Worm (Caenorhabditis elegans) whole organism, young adult: ENCODE data around the gene nhr-105.

ENCODE experiments used
- B0019.2 ChIP-seq: fragments of 200-800 bp; sonication (Bioruptor generic); conservative IDR thresholded peaks from 2 replicates; pipeline ENCODE4 v1.3.6; 2022; ENCODE audit warnings: missing genetic modification reagents, missing genetic modification characterization, missing compliant biosample characterization
- B0261.1 ChIP-seq: sonication (generic microtip); optimal IDR thresholded peaks from 2 replicates; lab custom pipeline; 2016; ENCODE audit warnings: mild to moderate bottlenecking, missing genetic modification characterization, moderate library complexity, missing compliant biosample characterization
- F10E7.11 ChIP-seq: sonication (generic microtip); optimal IDR thresholded peaks from 2 replicates; lab custom pipeline; 2017; ENCODE audit warnings: mild to moderate bottlenecking, missing genetic modification characterization, moderate library complexity, missing compliant biosample characterization
- F39B2.1 ChIP-seq: fragments of 200-800 bp; sonication (Bioruptor generic); IDR thresholded peaks from 2 replicates; pipeline ENCODE4 v1.3.6; 2022; ENCODE audit warnings: missing genetic modification reagents, missing genetic modification characterization, missing compliant biosample characterization
- F57C9.4 ChIP-seq: sonication (generic microtip); optimal IDR thresholded peaks from 2 replicates; lab custom pipeline; 2017; ENCODE audit warnings: mild to moderate bottlenecking, missing genetic modification characterization, missing compliant biosample characterization
- ZK185.1 ChIP-seq: sonication (generic microtip); optimal IDR thresholded peaks from 2 replicates; lab custom pipeline; 2016; ENCODE audit warnings: mild to moderate bottlenecking, missing genetic modification characterization, missing compliant biosample characterization; ENCODE audit not compliant: poor library complexity, severe bottlenecking
- ama-1 ChIP-seq, 3 experiments: fragments of 150-350 bp in 1 of 3; sonication (generic microtip) in 2 of 3; optimal IDR thresholded peaks; 2 replicates each; lab custom pipeline; 2014 to 2018; ENCODE audit warnings: missing biosample characterization in 2 of 3, missing genetic modification characterization in 2 of 3, missing genetic modification reagents in 2 of 3
- aptf-3 ChIP-seq: fragments of 200-800 bp; sonication (Bioruptor generic); IDR thresholded peaks from 2 replicates; pipeline ENCODE4 v1.3.6; 2022; ENCODE audit warnings: missing genetic modification characterization, missing compliant biosample characterization
- ccch-3 ChIP-seq: fragments of 200-800 bp; sonication (Bioruptor generic); optimal IDR thresholded peaks from 2 replicates; lab custom pipeline; 2018; ENCODE audit warnings: mild to moderate bottlenecking, missing genetic modification characterization, missing compliant biosample characterization
- dox-1 ChIP-seq: fragments of 200-800 bp; sonication (Bioruptor generic); IDR thresholded peaks from 2 replicates; pipeline ENCODE4 v1.3.6; 2022; ENCODE audit warnings: missing genetic modification reagents, missing genetic modification characterization, missing compliant biosample characterization
- dpff-1 ChIP-seq: sonication (generic microtip); optimal IDR thresholded peaks from 2 replicates; lab custom pipeline; 2017; ENCODE audit warnings: mild to moderate bottlenecking, missing genetic modification characterization, missing compliant biosample characterization
- egl-44 ChIP-seq: fragments of 200-800 bp; sonication (Bioruptor generic); IDR thresholded peaks from 2 replicates; pipeline ENCODE4 v1.3.6; 2022; ENCODE audit warnings: missing genetic modification reagents, missing genetic modification characterization, missing compliant biosample characterization
- hmg-20 ChIP-seq: fragments of 200-800 bp; sonication (Bioruptor generic); IDR thresholded peaks from 2 replicates; pipeline ENCODE4 v1.3.6; 2022; ENCODE audit warnings: missing genetic modification reagents, missing genetic modification characterization, missing compliant biosample characterization
- hrde-1 ChIP-seq: sonication (generic microtip); optimal IDR thresholded peaks from 2 replicates; lab custom pipeline; 2016; ENCODE audit warnings: missing genetic modification characterization, mild to moderate bottlenecking, missing compliant biosample characterization, moderate library complexity, missing genotype, missing genetic modification reagents, borderline replicate concordance
- hsf-1 ChIP-seq: fragments of 200-800 bp; sonication (Bioruptor generic); IDR thresholded peaks from 2 replicates; pipeline ENCODE4 v1.3.6; 2022; ENCODE audit warnings: missing genetic modification reagents, missing genetic modification characterization, missing compliant biosample characterization
- let-526 ChIP-seq: fragments of 200-800 bp; sonication (Bioruptor generic); IDR thresholded peaks from 2 replicates; pipeline ENCODE4 v1.3.6; 2022; ENCODE audit warnings: missing genetic modification reagents, missing genetic modification characterization, missing compliant biosample characterization
- lin-35 ChIP-seq, 3 experiments: fragments of 150-350 bp in 2 of 3; sonication (generic microtip) in 1 of 3; optimal IDR thresholded peaks; 2 replicates each; lab custom pipeline; 2014 to 2018; ENCODE audit warnings: missing biosample characterization in 3 of 3, missing genetic modification characterization in 3 of 3, missing genetic modification reagents in 3 of 3
- lin-54 ChIP-seq: fragments of 200-800 bp; sonication (Bioruptor generic); optimal IDR thresholded peaks from 2 replicates; lab custom pipeline; 2018; ENCODE audit warnings: mild to moderate bottlenecking, missing genetic modification characterization, missing compliant biosample characterization
- lir-1 ChIP-seq: fragments of 200-800 bp; sonication (Bioruptor generic); conservative IDR thresholded peaks from 2 replicates; pipeline ENCODE4 v1.3.6; 2022; ENCODE audit warnings: missing genetic modification reagents, missing genetic modification characterization, missing compliant biosample characterization
- lsy-27 ChIP-seq: sonication (generic microtip); optimal IDR thresholded peaks from 2 replicates; lab custom pipeline; 2017; ENCODE audit warnings: missing genetic modification characterization, mild to moderate bottlenecking, missing compliant biosample characterization, antibody characterized with exemption, missing genotype, borderline replicate concordance; ENCODE audit not compliant: insufficient read depth
- madf-3 ChIP-seq: fragments of 200-800 bp; sonication (Bioruptor generic); IDR thresholded peaks from 2 replicates; pipeline ENCODE4 v1.3.6; 2022; ENCODE audit warnings: missing genetic modification reagents, missing genetic modification characterization, missing compliant biosample characterization
- madf-8 ChIP-seq: fragments of 200-800 bp; sonication (Bioruptor generic); conservative IDR thresholded peaks from 2 replicates; pipeline ENCODE4 v1.3.6; 2022; ENCODE audit warnings: missing genetic modification reagents, missing genetic modification characterization, missing compliant biosample characterization
- nfyb-1 ChIP-seq: fragments of 200-800 bp; sonication (Bioruptor generic); IDR thresholded peaks from 2 replicates; pipeline ENCODE4 v1.3.6; 2022; ENCODE audit warnings: missing genetic modification reagents, missing genetic modification characterization, missing compliant biosample characterization
- nhr-80 ChIP-seq: sonication (generic microtip); optimal IDR thresholded peaks from 2 replicates; lab custom pipeline; 2016; ENCODE audit warnings: missing genetic modification characterization, missing compliant biosample characterization
- nhr-90 ChIP-seq: sonication (generic microtip); optimal IDR thresholded peaks from 2 replicates; lab custom pipeline; 2016; ENCODE audit warnings: missing genotype, mild to moderate bottlenecking, missing genetic modification characterization, missing compliant biosample characterization
- rpc-1 ChIP-seq, 2 experiments: fragments of 150-350 bp in 1 of 2; sonication (generic microtip) in 1 of 2; optimal IDR thresholded peaks; 2 replicates each; lab custom pipeline; 2014 to 2018; ENCODE audit warnings: missing biosample characterization in 1 of 2, missing genetic modification characterization in 1 of 2, missing genetic modification reagents in 1 of 2, missing genotype in 1 of 2
- sdz-38 ChIP-seq: sonication (generic microtip); optimal IDR thresholded peaks from 2 replicates; lab custom pipeline; 2016; ENCODE audit warnings: missing genotype, missing genetic modification characterization, missing compliant biosample characterization
- somi-1 ChIP-seq: fragments of 200-800 bp; sonication (Bioruptor generic); optimal IDR thresholded peaks from 2 replicates; lab custom pipeline; 2018; ENCODE audit warnings: mild to moderate bottlenecking, missing genetic modification characterization, missing compliant biosample characterization
- tlf-1 ChIP-seq: fragments of 200-800 bp; sonication (Bioruptor generic); optimal IDR thresholded peaks from 2 replicates; lab custom pipeline; 2018; ENCODE audit warnings: mild to moderate bottlenecking, missing genetic modification characterization, missing compliant biosample characterization
- xnd-1 ChIP-seq: sonication (generic microtip); optimal IDR thresholded peaks from 2 replicates; lab custom pipeline; 2016; ENCODE audit warnings: missing genotype, missing genetic modification reagents, missing genetic modification characterization, missing compliant biosample characterization
- zim-3 ChIP-seq: sonication (generic microtip); optimal IDR thresholded peaks from 2 replicates; lab custom pipeline; 2017; ENCODE audit warnings: mild to moderate bottlenecking, missing genetic modification characterization, moderate library complexity, missing compliant biosample characterization
- ztf-6 ChIP-seq: fragments of 200-800 bp; sonication (Bioruptor generic); IDR thresholded peaks from 2 replicates; pipeline ENCODE4 v1.3.6; 2022; ENCODE audit warnings: missing genetic modification reagents, missing genetic modification characterization, missing compliant biosample characterization

The nhr-105 gene

DNA sequence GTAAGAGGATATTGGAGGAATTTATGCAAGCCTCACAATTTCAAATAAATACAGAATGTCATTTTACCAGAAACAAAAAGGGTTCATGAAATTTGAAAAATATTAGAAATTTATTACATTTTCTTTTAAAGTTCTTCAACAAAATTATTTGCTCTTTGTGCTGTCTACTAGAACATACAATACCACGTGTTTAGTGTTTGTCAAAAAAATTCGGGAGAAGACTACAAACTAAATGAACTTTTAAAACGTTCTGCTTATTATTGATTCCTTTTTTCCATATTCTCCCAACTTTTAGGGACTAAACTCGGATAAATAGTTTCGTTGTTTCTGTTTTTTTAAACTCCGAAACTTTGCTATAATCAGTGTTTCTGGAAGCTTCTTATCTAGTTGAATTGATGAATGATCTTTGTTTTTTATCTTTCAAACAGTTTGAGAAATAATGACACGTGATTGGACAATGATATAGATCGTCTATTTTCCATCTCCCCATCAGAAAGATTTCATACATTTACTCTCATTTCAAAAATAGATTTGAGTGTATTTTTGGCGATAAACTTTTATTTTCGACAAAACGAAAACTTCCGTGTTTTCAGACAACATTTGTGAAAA, 1.2 kb upstream of the nhr-105 start (continued):
- TF ChIP-seq B0261.1 (tag; lab: Kevin White, UChicago) (no peak), xnd-1 (tag; lab: Kevin White, UChicago) (no peak), lsy-27 (tag; lab: Kevin White, UChicago) (no peak), somi-1 (GFP tag; lab: Kevin White, UChicago) (no peak), F57C9.4 (tag; lab: Kevin White, UChicago) (no peak), lir-1 (no peak), F10E7.11 (tag; lab: Kevin White, UChicago) (no peak)
- TF ChIP-seq, all 124 proteins: peak for 6

- TF ChIP-seq F57C9.4 (tag; lab: Kevin White, UChicago), result peak; percentile 27
- TF ChIP-seq zim-3 (tag; lab: Kevin White, UChicago), result peak; percentile 26
- TF ChIP-seq ama-1 (optimal IDR thresholded peaks at IDR 0.05; lab: Kevin White, UChicago), result peak; percentile 63
- TF ChIP-seq ama-1 (GFP tag; optimal IDR thresholded peaks at IDR 0.05; lab: Kevin White, UChicago), result no peak
- TF ChIP-seq hrde-1 (tag; lab: Kevin White, UChicago), result no peak
Measured at ce11 chrIV:7051515-7051914, 1.6 kb downstream of the nhr-105 start.

- TF ChIP-seq ZK185.1 (tag; lab: Kevin White, UChicago) (peak; percentile 15), ccch-3 (no peak), let-526 (GFP tag; lab: Robert Waterston, UW) (no peak), tlf-1 (GFP tag; lab: Kevin White, UChicago) (no peak), madf-8 (GFP tag; lab: Robert Waterston, UW) (no peak), hsf-1 (GFP tag; lab: Robert Waterston, UW) (no peak), nfyb-1 (GFP tag; lab: Robert Waterston, UW) (0 out of 2 replicates have a peak, but pooled peaks have one; percentile 7), ztf-6 (no peak), aptf-3 (GFP tag; lab: Robert Waterston, UW) (no peak), nhr-90 (tag; lab: Kevin White, UChicago) (no peak), madf-3 (GFP tag; lab: Robert Waterston, UW) (0 out of 2 replicates have a peak, but pooled peaks have one; percentile 52)
Measured at ce11 chrIV:7052135-7052534, 2.2 kb downstream of the nhr-105 start.

ce11 chrIV:7057677-7058076, 7.7 kb downstream of the nhr-105 start, which contains the start of gene srx-50:
srx-50 (plus strand) TSS chrIV:7057977.
- no peak for TF ChIP-seq B0019.2
- no peak for TF ChIP-seq madf-8 (GFP tag; lab: Robert Waterston, UW)
- no peak for TF ChIP-seq lsy-27 (tag; lab: Kevin White, UChicago)
- no peak for TF ChIP-seq dpff-1
- no peak for TF ChIP-seq sdz-38 (tag; lab: Kevin White, UChicago)
- TF ChIP-seq dox-1 (GFP tag; lab: Robert Waterston, UW), result no peak
- no peak for TF ChIP-seq rpc-1 (optimal IDR thresholded peaks at IDR 0.05; lab: Kevin White, UChicago)
- TF ChIP-seq rpc-1 (tag; optimal IDR thresholded peaks at IDR 0.05; lab: Kevin White, UChicago), result no peak
- no peak for TF ChIP-seq nhr-80 (tag; lab: Kevin White, UChicago)
- no peak for TF ChIP-seq hmg-20 (GFP tag; lab: Robert Waterston, UW)
- TF ChIP-seq lin-35 (GFP tag; optimal IDR thresholded peaks at IDR 0.05; lab: Kevin White, UChicago), result no peak
- no peak for TF ChIP-seq egl-44
- TF ChIP-seq let-526 (GFP tag; lab: Robert Waterston, UW), result no peak
- no peak for TF ChIP-seq F39B2.1 (GFP tag; lab: Robert Waterston, UW)
- no peak for TF ChIP-seq lin-54 (GFP tag; lab: Kevin White, UChicago)
